Fruit fly (Drosophila melanogaster) whole organism, embryonic: ENCODE data around the gene CG2059.
A peak's percentile ranks its signal among the peaks of the same experiment; 100 is the strongest.

Source experiments
- Atf-2 ChIP-seq: fragments of 200-800 bp; sonication (Bioruptor generic); optimal IDR thresholded peaks from 2 replicates; lab custom pipeline; 2016; ENCODE audit warnings: missing biosample characterization, missing genetic modification characterization
- BEAF-32 ChIP-seq: fragments of 200-800 bp; sonication (Bioruptor generic); optimal IDR thresholded peaks from 3 replicates; lab custom pipeline; 2017; ENCODE audit warnings: missing biosample characterization, missing genetic modification characterization, mild to moderate bottlenecking, moderate library complexity, missing genetic modification reagents
- BtbVII ChIP-seq: fragments of 200-800 bp; sonication (Bioruptor generic); optimal IDR thresholded peaks from 3 replicates; lab custom pipeline; 2017; ENCODE audit warnings: missing biosample characterization, mild to moderate bottlenecking, missing genetic modification characterization
- CG11398 ChIP-seq: fragments of 200-800 bp; sonication (Bioruptor generic); optimal IDR thresholded peaks from 2 replicates; lab custom pipeline; 2016; ENCODE audit warnings: missing biosample characterization, missing genetic modification characterization
- CG12299 ChIP-seq: fragments of 200-800 bp; sonication (Bioruptor generic); optimal IDR thresholded peaks from 2 replicates; lab custom pipeline; 2018; ENCODE audit warnings: missing biosample characterization, mild to moderate bottlenecking, missing genetic modification characterization
- CG13287 ChIP-seq: fragments of 200-800 bp; sonication (Bioruptor generic); IDR thresholded peaks from 2 replicates; pipeline ENCODE4 v1.3.6; 2022; ENCODE audit warnings: missing biosample characterization, missing genetic modification characterization; ENCODE audit not compliant: partially characterized antibody
- CG17912 ChIP-seq: fragments of 200-800 bp; sonication (Bioruptor generic); optimal IDR thresholded peaks from 2 replicates; lab custom pipeline; 2018; ENCODE audit warnings: missing biosample characterization, mild to moderate bottlenecking, missing genetic modification characterization
- CG18262 ChIP-seq: fragments of 200-800 bp; optimal IDR thresholded peaks from 3 replicates; lab custom pipeline; 2019; ENCODE audit warnings: missing biosample characterization, mild to moderate bottlenecking, missing genetic modification characterization, moderate library complexity
- CG18619 ChIP-seq: fragments of 200-800 bp; sonication (Bioruptor generic); optimal IDR thresholded peaks from 3 replicates; lab custom pipeline; 2017; ENCODE audit warnings: missing biosample characterization, mild to moderate bottlenecking, missing genetic modification characterization
- CG2120 ChIP-seq: fragments of 200-800 bp; sonication (Bioruptor generic); optimal IDR thresholded peaks from 3 replicates; lab custom pipeline; 2016; ENCODE audit warnings: missing biosample characterization, missing genetic modification characterization
- CG2129 ChIP-seq: fragments of 200-800 bp; sonication (Bioruptor generic); IDR thresholded peaks from 2 replicates; pipeline ENCODE4 v1.3.6; 2022; ENCODE audit warnings: missing biosample characterization, missing genetic modification characterization; ENCODE audit not compliant: partially characterized antibody
- CG3163 ChIP-seq: fragments of 200-800 bp; sonication (Bioruptor generic); optimal IDR thresholded peaks from 3 replicates; lab custom pipeline; 2016; ENCODE audit warnings: missing biosample characterization, missing genetic modification characterization
- CG32772 ChIP-seq: fragments of 200-800 bp; sonication (Bioruptor generic); IDR thresholded peaks from 2 replicates; pipeline ENCODE4 v1.3.6; 2022; ENCODE audit warnings: missing biosample characterization, missing genetic modification characterization
- CG3726 ChIP-seq: fragments of 200-800 bp; sonication (Bioruptor generic); IDR thresholded peaks from 3 replicates; pipeline ENCODE4, ENCODE4 v1.3.6; 2022; ENCODE audit warnings: missing biosample characterization, missing genetic modification characterization
- CG4282 ChIP-seq: fragments of 200-800 bp; sonication (Bioruptor generic); optimal IDR thresholded peaks from 2 replicates; lab custom pipeline; 2016; ENCODE audit warnings: missing biosample characterization, missing genetic modification characterization
- CG4404 ChIP-seq: fragments of 200-800 bp; sonication (Bioruptor generic); IDR thresholded peaks from 2 replicates; pipeline ENCODE4 v1.3.6; 2022; ENCODE audit warnings: missing biosample characterization, missing genetic modification characterization
- CG6765 ChIP-seq: fragments of 200-800 bp; sonication (Bioruptor generic); optimal IDR thresholded peaks from 3 replicates; lab custom pipeline; 2017; ENCODE audit warnings: missing biosample characterization, mild to moderate bottlenecking, missing genetic modification characterization
- CG7928 ChIP-seq: fragments of 200-800 bp; sonication (Bioruptor generic); optimal IDR thresholded peaks from 2 replicates; lab custom pipeline; 2017; ENCODE audit warnings: missing biosample characterization, mild to moderate bottlenecking, missing genetic modification characterization
- CG9727 ChIP-seq: fragments of 200-800 bp; sonication (Bioruptor generic); optimal IDR thresholded peaks from 3 replicates; lab custom pipeline; 2017; ENCODE audit warnings: missing biosample characterization, mild to moderate bottlenecking, missing genetic modification characterization
- D19A ChIP-seq: fragments of 200-800 bp; optimal IDR thresholded peaks from 3 replicates; lab custom pipeline; 2019; ENCODE audit warnings: missing biosample characterization, mild to moderate bottlenecking, missing genetic modification characterization, moderate library complexity
- Dll ChIP-seq: fragments of 200-800 bp; sonication (Bioruptor generic); IDR thresholded peaks from 4 replicates; pipeline ENCODE4 v1.3.6; 2022; ENCODE audit warnings: missing biosample characterization, missing genetic modification characterization; ENCODE audit not compliant: partially characterized antibody
- HLH4C ChIP-seq: fragments of 200-800 bp; sonication (Bioruptor generic); IDR thresholded peaks from 3 replicates; pipeline ENCODE4 v1.3.6; 2022; ENCODE audit warnings: missing biosample characterization, missing genetic modification characterization; ENCODE audit not compliant: partially characterized antibody
- HmgD ChIP-seq: fragments of 200-800 bp; sonication (Bioruptor generic); optimal IDR thresholded peaks from 3 replicates; lab custom pipeline; 2016; ENCODE audit warnings: missing biosample characterization, missing genetic modification characterization
- Lhr ChIP-seq: fragments of 200-800 bp; sonication (Bioruptor generic); optimal IDR thresholded peaks from 3 replicates; lab custom pipeline; 2017; ENCODE audit warnings: mild to moderate bottlenecking, missing biosample characterization, missing genetic modification reagents, missing genetic modification characterization
- Lim3 ChIP-seq: fragments of 200-800 bp; sonication (Bioruptor generic); IDR thresholded peaks from 2 replicates; pipeline ENCODE4 v1.3.6; 2022; ENCODE audit warnings: missing biosample characterization, missing genetic modification characterization
- Poxn ChIP-seq: fragments of 200-800 bp; sonication (Bioruptor generic); IDR thresholded peaks from 2 replicates; pipeline ENCODE4 v1.3.6; 2022; ENCODE audit warnings: missing biosample characterization, missing genetic modification characterization
- Trl ChIP-seq, 3 experiments: fragments of >200 bp in 2 of 3; fragments of 200-800 bp in 1 of 3; sonication (Bioruptor generic) in 1 of 3; optimal IDR thresholded peaks; 2 replicates in 1 of 3; 3 replicates in 2 of 3; lab custom pipeline; 2016 to 2017; ENCODE audit warnings: missing biosample characterization in 1 of 3, missing genetic modification characterization in 1 of 3
- amos ChIP-seq: fragments of 200-800 bp; sonication (Bioruptor generic); IDR thresholded peaks from 2 replicates; pipeline ENCODE4 v1.3.6; 2022; ENCODE audit warnings: missing biosample characterization, missing genetic modification characterization; ENCODE audit not compliant: partially characterized antibody
- cad ChIP-seq: fragments of >200 bp; optimal IDR thresholded peaks from 2 replicates; lab custom pipeline; 2017; ENCODE audit warnings: missing biosample characterization, missing genetic modification characterization
- cato ChIP-seq: fragments of 200-800 bp; sonication (Bioruptor generic); optimal IDR thresholded peaks from 2 replicates; lab custom pipeline; 2016; ENCODE audit warnings: missing biosample characterization, missing genetic modification characterization, borderline replicate concordance
- caup ChIP-seq: fragments of 200-800 bp; sonication (Bioruptor generic); optimal IDR thresholded peaks from 3 replicates; lab custom pipeline; 2017; ENCODE audit warnings: missing biosample characterization, mild to moderate bottlenecking, missing genetic modification characterization, moderate library complexity; ENCODE audit not compliant: severe bottlenecking
- cg ChIP-seq: fragments of 200-800 bp; sonication (Bioruptor generic); optimal IDR thresholded peaks from 3 replicates; lab custom pipeline; 2019; ENCODE audit warnings: missing biosample characterization, mild to moderate bottlenecking, missing genetic modification characterization, moderate library complexity
- dan ChIP-seq: fragments of 200-800 bp; sonication (Bioruptor generic); IDR thresholded peaks from 2 replicates; pipeline ENCODE4 v1.3.6; 2022; ENCODE audit warnings: missing biosample characterization, missing genetic modification characterization
- grn ChIP-seq: fragments of 200-800 bp; sonication (Bioruptor generic); optimal IDR thresholded peaks from 3 replicates; lab custom pipeline; 2017; ENCODE audit warnings: missing biosample characterization, missing genetic modification characterization
- h ChIP-seq: fragments of >200 bp; optimal IDR thresholded peaks from 2 replicates; lab custom pipeline; 2017
- ham ChIP-seq: fragments of 200-800 bp; sonication (Bioruptor generic); IDR thresholded peaks from 2 replicates; pipeline ENCODE4 v1.3.6; 2022; ENCODE audit warnings: missing biosample characterization, missing genetic modification characterization
- her ChIP-seq: fragments of 200-800 bp; sonication (Bioruptor generic); optimal IDR thresholded peaks from 2 replicates; lab custom pipeline; 2016; ENCODE audit warnings: missing biosample characterization, missing genetic modification characterization
- kni ChIP-seq: fragments of 200-800 bp; sonication (Bioruptor generic); optimal IDR thresholded peaks from 3 replicates; lab custom pipeline; 2017; ENCODE audit warnings: mild to moderate bottlenecking, missing biosample characterization, missing genetic modification reagents, missing genetic modification characterization
- lola ChIP-seq, 3 experiments: fragments of >200 bp in 2 of 3; fragments of 200-800 bp in 1 of 3; sonication (Bioruptor generic) in 1 of 3; optimal IDR thresholded peaks; 2 replicates each; lab custom pipeline; 2017 to 2019; ENCODE audit warnings: missing biosample characterization in 3 of 3, missing genetic modification characterization in 3 of 3, mild to moderate bottlenecking in 1 of 3, moderate library complexity in 1 of 3
- mirr ChIP-seq: fragments of 200-800 bp; sonication (Bioruptor generic); optimal IDR thresholded peaks from 3 replicates; lab custom pipeline; 2018; ENCODE audit warnings: missing biosample characterization, mild to moderate bottlenecking, missing genetic modification characterization
- nau ChIP-seq: fragments of 200-800 bp; sonication (Bioruptor generic); optimal IDR thresholded peaks from 3 replicates; lab custom pipeline; 2017; ENCODE audit warnings: missing biosample characterization, mild to moderate bottlenecking, missing genetic modification characterization, missing genetic modification reagents
- nmo ChIP-seq: fragments of 200-800 bp; sonication (Bioruptor generic); optimal IDR thresholded peaks from 2 replicates; lab custom pipeline; 2018; ENCODE audit warnings: missing biosample characterization, mild to moderate bottlenecking, missing genetic modification characterization, moderate library complexity
- org-1 ChIP-seq: fragments of 200-800 bp; sonication (Bioruptor generic); optimal IDR thresholded peaks from 2 replicates; lab custom pipeline; 2017; ENCODE audit warnings: missing biosample characterization, missing genetic modification characterization
- ttk ChIP-seq: fragments of 200-800 bp; sonication (Bioruptor generic); IDR thresholded peaks from 2 replicates; pipeline ENCODE4 v2.1.2; 2022; ENCODE audit warnings: missing biosample characterization, missing genetic modification characterization
- vfl ChIP-seq: fragments of 200-800 bp; sonication (Bioruptor generic); optimal IDR thresholded peaks from 2 replicates; lab custom pipeline; 2016; ENCODE audit warnings: missing biosample characterization, missing genetic modification characterization
- wdn ChIP-seq: fragments of 200-800 bp; sonication (Bioruptor generic); IDR thresholded peaks from 2 replicates; pipeline ENCODE4 v1.3.6; 2022; ENCODE audit warnings: missing biosample characterization, missing genetic modification characterization
- wek ChIP-seq: fragments of 200-800 bp; sonication (Bioruptor generic); optimal IDR thresholded peaks from 3 replicates; lab custom pipeline; 2018; ENCODE audit warnings: missing biosample characterization, mild to moderate bottlenecking, missing genetic modification characterization, moderate library complexity
- zen2 ChIP-seq: fragments of 200-800 bp; sonication (Bioruptor generic); IDR thresholded peaks from 3 replicates; pipeline ENCODE4 v1.3.6; 2022; ENCODE audit warnings: missing biosample characterization, missing genetic modification characterization; ENCODE audit not compliant: partially characterized antibody

Gene CG2059

DNA sequence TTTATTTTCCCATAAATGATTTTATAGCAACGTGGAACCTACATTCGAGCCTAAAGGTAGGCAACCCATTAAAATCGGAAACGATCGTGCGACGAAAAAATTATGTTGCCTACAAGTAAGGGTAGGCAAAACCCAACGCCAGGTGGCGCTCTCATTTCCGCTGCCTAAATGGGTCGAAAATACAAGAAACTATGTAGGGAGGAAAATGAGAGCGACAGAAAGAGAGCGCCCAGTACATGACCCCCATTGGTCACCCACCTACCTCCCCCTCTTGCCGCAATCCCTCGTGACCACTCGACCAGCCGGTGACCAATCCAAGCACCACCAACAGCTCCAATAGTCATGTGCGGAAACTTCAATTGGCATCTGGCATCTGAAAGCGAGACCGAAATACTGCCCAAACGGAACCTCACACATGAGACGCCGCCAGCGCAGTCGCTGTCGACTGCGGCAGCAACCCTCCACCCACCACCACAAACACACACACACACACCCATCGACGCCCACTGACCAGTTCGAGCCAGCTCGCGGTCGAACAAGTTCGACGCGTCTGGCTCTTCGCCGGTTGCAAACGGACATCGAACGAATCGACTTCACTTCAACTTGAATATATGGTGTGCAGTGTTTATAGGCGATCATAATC, 44.1 kb upstream of the CG2059 start (continued):
- TF ChIP-seq cato (GFP tag; lab: Kevin White, UChicago): peak; percentile 77
- peak; percentile 92 for TF ChIP-seq kni
- no peak for TF ChIP-seq BEAF-32
- no peak for TF ChIP-seq zen2
- TF ChIP-seq nau (GFP tag; lab: Kevin White, UChicago): peak; percentile 71
- peak; percentile 78 for TF ChIP-seq mirr
- peak; percentile 78 for TF ChIP-seq her (GFP tag; lab: Kevin White, UChicago)
- TF ChIP-seq CG13287 (GFP tag; lab: Robert Waterston, UW): no peak
- TF ChIP-seq CG7928 (GFP tag; lab: Kevin White, UChicago): peak; percentile 42
- peak; percentile 78 for TF ChIP-seq ttk (GFP tag; lab: Robert Waterston, UW)
- no peak for TF ChIP-seq grn (GFP tag; lab: Kevin White, UChicago)
- peak; percentile 52; the same call in 1 of the 2 replicates for TF ChIP-seq ham (GFP tag; lab: Robert Waterston, UW)
- TF ChIP-seq cg (GFP tag; lab: Kevin White, UChicago): peak; percentile 54
- TF ChIP-seq vfl: no peak
- peak; percentile 72 for TF ChIP-seq CG11398
- TF ChIP-seq Lhr: peak; percentile 76
- TF ChIP-seq dan (GFP tag; lab: Robert Waterston, UW): no peak
- peak; percentile 40 for TF ChIP-seq CG12299 (tag; lab: Kevin White, UChicago)
- peak; percentile 81 for TF ChIP-seq CG6765 (GFP tag; lab: Kevin White, UChicago)
- TF ChIP-seq CG9727: peak; percentile 78
- TF ChIP-seq CG2129 (GFP tag; lab: Robert Waterston, UW): no peak
- TF ChIP-seq CG18262 (tag; lab: Kevin White, UChicago): peak; percentile 67
- peak in 1 of 3 experiments; percentile 64 for TF ChIP-seq lola (GFP tag; optimal IDR thresholded peaks at IDR 0.05; lab: Kevin White, UChicago)
- TF ChIP-seq h: no peak
- peak; percentile 65 for TF ChIP-seq CG3163 (GFP tag; lab: Kevin White, UChicago)
- no peak for TF ChIP-seq HLH4C (GFP tag; lab: Robert Waterston, UW)
- TF ChIP-seq amos (GFP tag; lab: Robert Waterston, UW): no peak
- peak; percentile 26 for TF ChIP-seq CG2120
- TF ChIP-seq org-1: peak; percentile 57
- peak; percentile 81 for TF ChIP-seq wek (GFP tag; lab: Kevin White, UChicago)
- TF ChIP-seq nmo (GFP tag; lab: Kevin White, UChicago): peak; percentile 74
- peak; percentile 90 for TF ChIP-seq caup (GFP tag; lab: Kevin White, UChicago)
- peak; percentile 86 for TF ChIP-seq CG18619 (GFP tag; lab: Kevin White, UChicago)
- TF ChIP-seq Dll (GFP tag; lab: Robert Waterston, UW): no peak
- no peak for TF ChIP-seq Lim3 (GFP tag; lab: Robert Waterston, UW)
- peak; percentile 45; the same call in 1 of the 2 replicates for TF ChIP-seq CG4404 (GFP tag; lab: Robert Waterston, UW)
- 0 out of 3 replicates have a peak, but pooled peaks have one; percentile 28 for TF ChIP-seq CG3726 (GFP tag; lab: Robert Waterston, UW)
- TF ChIP-seq wdn (GFP tag; lab: Robert Waterston, UW): peak; percentile 56; the same call in 1 of the 2 replicates
- peak; percentile 4 to 12 for TF ChIP-seq Trl (optimal IDR thresholded peaks at IDR 0.05; lab: Kevin White, UChicago)
- TF ChIP-seq Trl (GFP tag; optimal IDR thresholded peaks at IDR 0.05; lab: Kevin White, UChicago): peak; percentile 87
- peak; percentile 35 for TF ChIP-seq CG4282 (GFP tag; lab: Kevin White, UChicago)
- no peak for TF ChIP-seq Poxn (GFP tag; lab: Robert Waterston, UW)
- no peak for TF ChIP-seq cad (GFP tag; lab: Kevin White, UChicago)
- TF ChIP-seq D19A (tag; lab: Kevin White, UChicago): peak; percentile 47
- TF ChIP-seq CG32772 (GFP tag; lab: Robert Waterston, UW): peak; percentile 56; the same call in 1 of the 2 replicates
- peak; percentile 73 for TF ChIP-seq BtbVII (GFP tag; lab: Kevin White, UChicago)
- peak; percentile 65 for TF ChIP-seq Atf-2
- TF ChIP-seq HmgD (GFP tag; lab: Kevin White, UChicago): peak; percentile 77
- peak; percentile 95 for TF ChIP-seq CG17912 (GFP tag; lab: Kevin White, UChicago)
